Worm (Caenorhabditis elegans): ENCODE measurements around the gene col-2.

col-2 gene

DNA sequence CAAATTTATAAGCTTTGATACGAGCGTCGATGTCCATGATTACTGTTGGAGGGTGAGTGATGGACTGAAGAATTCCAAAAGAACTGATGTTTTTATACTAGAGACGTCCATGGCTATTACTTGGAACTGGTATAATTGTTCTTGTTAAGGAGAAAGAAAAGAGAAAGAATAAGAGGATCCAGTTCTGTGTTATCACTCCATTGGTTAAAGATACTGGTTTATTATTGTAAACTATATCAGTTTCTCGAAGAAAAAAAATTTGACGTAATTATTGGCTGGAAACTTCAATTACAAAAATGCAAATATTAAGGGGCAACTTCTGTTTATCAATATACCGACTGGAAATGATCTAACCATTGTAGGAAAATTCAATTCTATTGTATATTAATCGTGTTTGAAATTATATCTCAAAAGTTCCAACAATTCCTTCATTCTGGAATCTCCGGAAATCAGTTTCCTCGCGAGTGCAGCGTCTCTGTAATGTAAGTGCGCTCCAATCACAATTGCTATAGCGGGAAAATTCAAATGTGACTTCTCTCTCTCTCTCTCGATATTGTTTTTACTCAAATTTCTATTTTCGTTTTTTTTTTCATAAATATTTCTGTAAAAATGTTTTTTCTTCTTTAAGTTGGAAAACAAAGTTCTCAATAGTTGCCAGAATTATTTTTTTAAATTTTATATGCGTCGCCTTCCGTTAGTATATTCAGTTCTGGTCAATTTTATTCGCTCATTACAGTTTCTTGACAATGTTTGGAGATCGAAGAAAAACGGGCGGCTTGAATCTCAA, at the start of gene col-2, which contains the start of gene ndc-80:
Gene col-2 (minus strand): TSS at position 51 of the 787 bp plus-strand sequence.
Gene ndc-80 (plus strand): TSS at position 737 of the 787 bp plus-strand sequence.
- TF ChIP-seq lin-15B (tag; optimal IDR thresholded peaks at IDR 0.05) (peak; percentile 87), nhr-28 (tag; optimal IDR thresholded peaks at IDR 0.05) (no peak), nhr-19 (GFP tag; conservative IDR thresholded peaks at IDR 0.05) (peak; percentile 58), ets-5 (GFP tag; IDR thresholded peaks at IDR 0.05) (no peak), ztf-11 (tag; optimal IDR thresholded peaks at IDR 0.05) (peak in 1 of 2 experiments; percentile 17), mep-1 (tag; optimal IDR thresholded peaks at IDR 0.05) (peak; percentile 82), nhr-20 (tag; optimal IDR thresholded peaks at IDR 0.05) (peak; percentile 71), snpc-4 (tag; optimal IDR thresholded peaks at IDR 0.05) (peak; percentile 13), egl-13 (tag; optimal IDR thresholded peaks at IDR 0.05) (no peak), efl-3 (GFP tag; optimal IDR thresholded peaks at IDR 0.05) (no peak), blmp-1 (tag; optimal IDR thresholded peaks at IDR 0.05) (peak; percentile 71), skn-1 (tag; optimal IDR thresholded peaks at IDR 0.05) (peak; percentile 70), egl-27 (tag; optimal IDR thresholded peaks at IDR 0.05) (no peak), vab-15 (tag; optimal IDR thresholded peaks at IDR 0.05) (peak; percentile 92), lir-3 (tag; optimal IDR thresholded peaks at IDR 0.05; ENCODE audit: poor library complexity) (peak; percentile 77), nhr-76 (tag; optimal IDR thresholded peaks at IDR 0.05) (no peak), nhr-11 (tag; optimal IDR thresholded peaks at IDR 0.05) (no peak), nhr-12 (tag; optimal IDR thresholded peaks at IDR 0.05) (no peak), efl-1 (optimal IDR thresholded peaks at IDR 0.05) (peak; percentile 91 to 94), efl-1 (GFP tag; optimal IDR thresholded peaks at IDR 0.05 in 1 of 2) (peak; percentile 88 to 99), grh-1 (GFP tag; IDR thresholded peaks at IDR 0.05) (no peak), ceh-88 (GFP tag; IDR thresholded peaks at IDR 0.05) (no peak; the same call in 1 of the 2 replicates), sptf-1 (tag; optimal IDR thresholded peaks at IDR 0.05) (no peak), hpl-2 (GFP tag; optimal IDR thresholded peaks at IDR 0.05) (no peak), sup-37 (GFP tag; optimal IDR thresholded peaks at IDR 0.05) (no peak), Y116A8C.19 (tag; optimal IDR thresholded peaks at IDR 0.05; ENCODE audit: borderline replicate concordance) (no peak), tbx-2 (tag; optimal IDR thresholded peaks at IDR 0.05) (peak; percentile 61), rnt-1 (tag; optimal IDR thresholded peaks at IDR 0.05) (peak; percentile 88), ceh-90 (tag; optimal IDR thresholded peaks at IDR 0.05) (no peak), lin-14 (GFP tag; optimal IDR thresholded peaks at IDR 0.05) (peak; percentile 79), C34B4.2 (tag; optimal IDR thresholded peaks at IDR 0.05) (no peak), mab-9 (GFP tag; IDR thresholded peaks at IDR 0.05) (no peak), nhr-237 (tag; optimal IDR thresholded peaks at IDR 0.05) (peak; percentile 51), hlh-4 (tag; optimal IDR thresholded peaks at IDR 0.05) (no peak), nhr-84 (tag; optimal IDR thresholded peaks at IDR 0.05) (no peak), nhr-90 (tag; optimal IDR thresholded peaks at IDR 0.05; ENCODE audit: poor library complexity) (peak; percentile 67), ceh-82 (tag; optimal IDR thresholded peaks at IDR 0.05) (peak in 2 of 3 experiments; percentile 36 to 80), swsn-7 (tag; optimal IDR thresholded peaks at IDR 0.05) (peak; percentile 51), fos-1 (tag; optimal IDR thresholded peaks at IDR 0.05) (peak; percentile 67), elt-2 (tag; optimal IDR thresholded peaks at IDR 0.05) (no peak), lin-35 (GFP tag; optimal IDR thresholded peaks at IDR 0.05) (peak; percentile 85 to 95), pag-3 (tag; optimal IDR thresholded peaks at IDR 0.05; ENCODE audit: borderline replicate concordance, insufficient read depth) (no peak), C16A3.4 (tag; optimal IDR thresholded peaks at IDR 0.05) (peak; percentile 93), nhr-77 (tag; optimal IDR thresholded peaks at IDR 0.05) (peak; percentile 73), unc-98 (GFP tag; IDR thresholded peaks at IDR 0.05) (no peak), isw-1 (GFP tag; IDR thresholded peaks at IDR 0.05) (peak; percentile 48), mef-2 (tag; optimal IDR thresholded peaks at IDR 0.05) (no peak), lin-13 (GFP tag; optimal IDR thresholded peaks at IDR 0.05) (peak; percentile 71), dpl-1 (GFP tag; optimal IDR thresholded peaks at IDR 0.05) (peak; percentile 88 to 92 (median 89)), ces-1 (GFP tag; optimal IDR thresholded peaks at IDR 0.05) (no peak), mdl-1 (tag; optimal IDR thresholded peaks at IDR 0.05) (peak in 1 of 2 experiments; percentile 59)

Measured in whole organism, L1 larva.